Fruit fly (Drosophila melanogaster): ENCODE measurements around the gene mrt.
A peak's percentile ranks its signal among the peaks of the same experiment; 100 is the strongest.

mrt gene

dm6 chr3R:27238438-27239301 is 43.8 kb downstream of the mrt start, which contains the start of the genes CG31064 and PolA2 (continued):
- no peak for TF ChIP-seq schlank (tag; optimal IDR thresholded peaks at IDR 0.05)
- TF ChIP-seq CG14050 (GFP tag; IDR thresholded peaks at IDR 0.05) = no peak
- TF ChIP-seq sqz (GFP tag; optimal IDR thresholded peaks at IDR 0.05) = no peak
- no peak for TF ChIP-seq CG6854 (GFP tag; optimal IDR thresholded peaks at IDR 0.05)
- TF ChIP-seq trh (GFP tag; optimal IDR thresholded peaks at IDR 0.05) = no peak
- TF ChIP-seq CG30431 (GFP tag; optimal IDR thresholded peaks at IDR 0.05) = no peak
- TF ChIP-seq CG2199 (GFP tag; IDR thresholded peaks at IDR 0.05) = no peak
- TF ChIP-seq CG17612 (GFP tag; IDR thresholded peaks at IDR 0.05) = no peak
- TF ChIP-seq CG7987 (GFP tag; optimal IDR thresholded peaks at IDR 0.05) = peak; percentile 11
- TF ChIP-seq gt (GFP tag; IDR thresholded peaks at IDR 0.05) = no peak
- no peak for TF ChIP-seq Camta (GFP tag; optimal IDR thresholded peaks at IDR 0.05)
- TF ChIP-seq CG8478 (optimal IDR thresholded peaks at IDR 0.05) = no peak
- no peak for TF ChIP-seq CG12236 (GFP tag; optimal IDR thresholded peaks at IDR 0.05)
- TF ChIP-seq twi (tag; optimal IDR thresholded peaks at IDR 0.05) = no peak
- no peak for TF ChIP-seq CG4854 (GFP tag; optimal IDR thresholded peaks at IDR 0.05)
- no peak for TF ChIP-seq CG10431 (GFP tag; optimal IDR thresholded peaks at IDR 0.05)
- no peak for TF ChIP-seq Asciz (GFP tag; optimal IDR thresholded peaks at IDR 0.05)
- no peak for TF ChIP-seq CG1602 (GFP tag; optimal IDR thresholded peaks at IDR 0.05)
- peak; percentile 100 for TF ChIP-seq CG3995 (GFP tag; optimal IDR thresholded peaks at IDR 0.05)
- 0 out of 2 replicates have a peak, but pooled peaks have one; percentile 30 for TF ChIP-seq ssp (GFP tag; IDR thresholded peaks at IDR 0.05)
- TF ChIP-seq seq (GFP tag; IDR thresholded peaks at IDR 0.05) = no peak
- TF ChIP-seq hkb (optimal IDR thresholded peaks at IDR 0.05) = no peak
- TF ChIP-seq hkb (GFP tag; IDR thresholded peaks at IDR 0.05) = no peak
- no peak for TF ChIP-seq NC2α (GFP tag; optimal IDR thresholded peaks at IDR 0.05)
- peak; percentile 25 for TF ChIP-seq nmo (GFP tag; optimal IDR thresholded peaks at IDR 0.05)
- no peak for TF ChIP-seq CG11456 (GFP tag; IDR thresholded peaks at IDR 0.05)
- TF ChIP-seq row (GFP tag; IDR thresholded peaks at IDR 0.05) = peak; percentile 46; the same call in 1 of the 3 replicates
- no peak for TF ChIP-seq CG8089 (GFP tag; optimal IDR thresholded peaks at IDR 0.05)
- TF ChIP-seq CG17568 (GFP tag; optimal IDR thresholded peaks at IDR 0.05) = no peak
- no peak for TF ChIP-seq CG17829 (tag; optimal IDR thresholded peaks at IDR 0.05)
- TF ChIP-seq CG12104 (GFP tag; optimal IDR thresholded peaks at IDR 0.05) = no peak
- no peak for TF ChIP-seq CG13296 (GFP tag; optimal IDR thresholded peaks at IDR 0.05)
- TF ChIP-seq CG6175 (GFP tag; IDR thresholded peaks at IDR 0.05) = no peak
- no peak for TF ChIP-seq tap (tag; optimal IDR thresholded peaks at IDR 0.05)
- TF ChIP-seq E2f1 (GFP tag; IDR thresholded peaks at IDR 0.05) = peak; percentile 67; the same call in 1 of the 2 replicates
- peak; percentile 81 for TF ChIP-seq amos (GFP tag; IDR thresholded peaks at IDR 0.05; ENCODE audit: partially characterized antibody)
- no peak for TF ChIP-seq odd (GFP tag; optimal IDR thresholded peaks at IDR 0.05)
- TF ChIP-seq CG15479 (GFP tag; optimal IDR thresholded peaks at IDR 0.05) = no peak
- TF ChIP-seq CG10543 (GFP tag; optimal IDR thresholded peaks at IDR 0.05) = no peak
- peak; percentile 3 for TF ChIP-seq Hsf (GFP tag; optimal IDR thresholded peaks at IDR 0.05)
- TF ChIP-seq aop (GFP tag; IDR thresholded peaks at IDR 0.05) = no peak
- TF ChIP-seq da (GFP tag; optimal IDR thresholded peaks at IDR 0.05) = peak; percentile 35
- TF ChIP-seq CG10274 (GFP tag; optimal IDR thresholded peaks at IDR 0.05) = no peak
- no peak for TF ChIP-seq CG1024 (GFP tag; IDR thresholded peaks at IDR 0.05)
- peak; percentile 77 for TF ChIP-seq CG7963 (GFP tag; IDR thresholded peaks at IDR 0.05; ENCODE audit: partially characterized antibody)
- TF ChIP-seq NFAT (GFP tag; IDR thresholded peaks at IDR 0.05) = no peak
- TF ChIP-seq ci (GFP tag; IDR thresholded peaks at IDR 0.05) = peak; percentile 66; the same call in 2 of the 3 replicates
- peak; percentile 55 for TF ChIP-seq HLHmδ (GFP tag; optimal IDR thresholded peaks at IDR 0.05)
- TF ChIP-seq CG7786 (GFP tag; optimal IDR thresholded peaks at IDR 0.05) = no peak
- no peak for TF ChIP-seq oc (tag; optimal IDR thresholded peaks at IDR 0.05)
- TF ChIP-seq gce (GFP tag; IDR thresholded peaks at IDR 0.05) = no peak
